Worm (Caenorhabditis elegans) whole organism, L2 larva: Measurements from ENCODE around the gene C27B7.2.

Source experiments
- C34F6.9 ChIP-seq: fragments of 150-350 bp; optimal IDR thresholded peaks from 2 replicates; lab custom pipeline; 2014; ENCODE audit warnings: missing biosample characterization, missing genetic modification characterization
- Y55F3AM.14 ChIP-seq: fragments of 200-800 bp; sonication (Bioruptor generic); optimal IDR thresholded peaks from 2 replicates; lab custom pipeline; 2018; ENCODE audit warnings: mild to moderate bottlenecking, missing genetic modification characterization, missing compliant biosample characterization
- ZK546.5 ChIP-seq: sonication (generic microtip); optimal IDR thresholded peaks from 2 replicates; lab custom pipeline; 2017; ENCODE audit warnings: missing biosample characterization, missing genetic modification characterization
- aly-2 ChIP-seq: fragments of 150-350 bp; optimal IDR thresholded peaks from 2 replicates; lab custom pipeline; 2014; ENCODE audit warnings: missing biosample characterization, missing genetic modification characterization
- ama-1 ChIP-seq: fragments of 150-350 bp; optimal IDR thresholded peaks from 2 replicates; lab custom pipeline; 2018; ENCODE audit warnings: inconsistent platforms
- blmp-1 ChIP-seq: sonication (generic microtip); optimal IDR thresholded peaks from 2 replicates; lab custom pipeline; 2017; ENCODE audit warnings: missing genetic modification characterization, mild to moderate bottlenecking, missing compliant biosample characterization, antibody characterized with exemption, moderate library complexity; ENCODE audit not compliant: insufficient read depth
- ceh-16 ChIP-seq: fragments of 150-350 bp; optimal IDR thresholded peaks from 2 replicates; lab custom pipeline; 2014; ENCODE audit warnings: missing biosample characterization, missing genetic modification characterization
- ceh-82 ChIP-seq: fragments of 150-350 bp; optimal IDR thresholded peaks from 2 replicates; lab custom pipeline; 2014; ENCODE audit warnings: missing biosample characterization, missing genetic modification characterization
- crh-2 ChIP-seq: sonication (generic microtip); optimal IDR thresholded peaks from 2 replicates; lab custom pipeline; 2017; ENCODE audit warnings: missing biosample characterization, missing genetic modification characterization
- dmd-4 ChIP-seq: sonication (generic microtip); optimal IDR thresholded peaks from 2 replicates; lab custom pipeline; 2017; ENCODE audit warnings: missing biosample characterization, missing genetic modification characterization
- egl-27 ChIP-seq: sonication (generic microtip); optimal IDR thresholded peaks from 3 replicates; lab custom pipeline; 2017; ENCODE audit warnings: missing biosample characterization, missing genetic modification reagents, missing genetic modification characterization
- elt-1 ChIP-seq: fragments of 150-350 bp; optimal IDR thresholded peaks from 2 replicates; lab custom pipeline; 2014; ENCODE audit warnings: missing biosample characterization, missing genetic modification characterization
- elt-3 ChIP-seq: sonication (generic microtip); optimal IDR thresholded peaks from 2 replicates; lab custom pipeline; 2017; ENCODE audit warnings: missing biosample characterization, missing genetic modification characterization
- fos-1 ChIP-seq: fragments of 150-350 bp; optimal IDR thresholded peaks from 2 replicates; lab custom pipeline; 2014; ENCODE audit warnings: missing biosample characterization, missing genetic modification characterization
- gmeb-1 ChIP-seq: fragments of 150-350 bp; optimal IDR thresholded peaks from 2 replicates; lab custom pipeline; 2014; ENCODE audit warnings: missing biosample characterization, missing genetic modification characterization
- lin-13 ChIP-seq: fragments of 150-350 bp; optimal IDR thresholded peaks from 2 replicates; lab custom pipeline; 2014; ENCODE audit warnings: missing biosample characterization, missing genetic modification reagents, missing genetic modification characterization
- lsy-2 ChIP-seq, 2 experiments: fragments of 150-350 bp in 1 of 2; sonication (generic microtip) in 1 of 2; optimal IDR thresholded peaks; 2 replicates each; lab custom pipeline; 2014 to 2017; ENCODE audit warnings: missing biosample characterization in 2 of 2, missing genetic modification characterization in 2 of 2
- mab-5 ChIP-seq: fragments of 150-350 bp; optimal IDR thresholded peaks from 2 replicates; lab custom pipeline; 2014; ENCODE audit warnings: missing biosample characterization, missing genetic modification characterization
- mbf-1 ChIP-seq: sonication (generic microtip); optimal IDR thresholded peaks from 2 replicates; lab custom pipeline; 2017; ENCODE audit warnings: missing biosample characterization, missing genetic modification characterization
- mdl-1 ChIP-seq, 2 experiments: fragments of 150-350 bp in 1 of 2; sonication (generic microtip) in 1 of 2; optimal IDR thresholded peaks; 2 replicates each; lab custom pipeline; 2017; ENCODE audit warnings: missing biosample characterization in 2 of 2, missing genetic modification characterization in 2 of 2
- nhr-10 ChIP-seq: sonication (generic microtip); optimal IDR thresholded peaks from 2 replicates; lab custom pipeline; 2017; ENCODE audit warnings: missing biosample characterization, missing genetic modification characterization
- nhr-11 ChIP-seq: fragments of 150-350 bp; optimal IDR thresholded peaks from 2 replicates; lab custom pipeline; 2014; ENCODE audit warnings: missing biosample characterization, missing genetic modification characterization
- nhr-12 ChIP-seq: fragments of 150-350 bp; optimal IDR thresholded peaks from 2 replicates; lab custom pipeline; 2014; ENCODE audit warnings: missing biosample characterization, missing genetic modification characterization
- nhr-129 ChIP-seq: fragments of 150-350 bp; optimal IDR thresholded peaks from 2 replicates; lab custom pipeline; 2014; ENCODE audit warnings: missing biosample characterization, missing genetic modification characterization
- nhr-21 ChIP-seq: fragments of 150-350 bp; optimal IDR thresholded peaks from 2 replicates; lab custom pipeline; 2014; ENCODE audit warnings: missing biosample characterization, missing genetic modification characterization
- nhr-23 ChIP-seq: fragments of 150-350 bp; optimal IDR thresholded peaks from 2 replicates; lab custom pipeline; 2014; ENCODE audit warnings: missing biosample characterization, missing genetic modification reagents, missing genetic modification characterization
- nhr-25 ChIP-seq: fragments of 150-350 bp; sonication (generic microtip); optimal IDR thresholded peaks from 3 replicates; lab custom pipeline; 2014; ENCODE audit warnings: missing biosample characterization, missing genetic modification characterization
- nhr-6 ChIP-seq: fragments of 150-350 bp; optimal IDR thresholded peaks from 2 replicates; lab custom pipeline; 2014; ENCODE audit warnings: missing biosample characterization, missing genetic modification characterization
- nhr-77 ChIP-seq: fragments of 150-350 bp; optimal IDR thresholded peaks from 2 replicates; lab custom pipeline; 2014; ENCODE audit warnings: missing biosample characterization, missing genetic modification characterization
- peb-1 ChIP-seq: fragments of 150-350 bp; optimal IDR thresholded peaks from 2 replicates; lab custom pipeline; 2014; ENCODE audit warnings: missing biosample characterization, missing genetic modification characterization
- sem-4 ChIP-seq: fragments of 150-350 bp; optimal IDR thresholded peaks from 2 replicates; lab custom pipeline; 2014; ENCODE audit warnings: missing biosample characterization, missing genetic modification reagents, missing genetic modification characterization
- skn-1 ChIP-seq: sonication (generic microtip); optimal IDR thresholded peaks from 2 replicates; lab custom pipeline; 2017; ENCODE audit warnings: missing biosample characterization, missing genetic modification characterization
- sma-3 ChIP-seq: sonication (generic microtip); optimal IDR thresholded peaks from 2 replicates; lab custom pipeline; 2016; ENCODE audit warnings: missing genetic modification reagents, missing genetic modification characterization, missing compliant biosample characterization
- sma-9 ChIP-seq, 2 experiments: fragments of 150-350 bp in 1 of 2; sonication (generic microtip) in 1 of 2; optimal IDR thresholded peaks; 2 replicates each; lab custom pipeline; 2014 to 2016; ENCODE audit warnings: missing genetic modification characterization in 2 of 2, mild to moderate bottlenecking in 1 of 2, missing biosample characterization in 1 of 2, missing compliant biosample characterization in 1 of 2, missing genetic modification reagents in 1 of 2, moderate library complexity in 1 of 2
- snpc-4 ChIP-seq: fragments of 150-350 bp; optimal IDR thresholded peaks from 2 replicates; lab custom pipeline; 2014; ENCODE audit warnings: missing biosample characterization, missing genetic modification characterization
- unc-39 ChIP-seq: fragments of 150-350 bp; optimal IDR thresholded peaks from 2 replicates; lab custom pipeline; 2014; ENCODE audit warnings: missing biosample characterization, missing genetic modification characterization
- zag-1 ChIP-seq: fragments of 150-350 bp; optimal IDR thresholded peaks from 2 replicates; lab custom pipeline; 2014; ENCODE audit warnings: missing biosample characterization, missing genetic modification characterization
- ztf-1 ChIP-seq: fragments of 200-800 bp; sonication (Bioruptor generic); conservative IDR thresholded peaks from 2 replicates; pipeline ENCODE4 v1.3.6; 2022; ENCODE audit warnings: missing genetic modification characterization, missing compliant biosample characterization

C27B7.2 gene

ce11 chrIV:8866092-8866491 lies 26.6 kb upstream of the C27B7.2 start (continued):
- peak; percentile 75 for TF ChIP-seq blmp-1 (tag; lab: Kevin White, UChicago)

ce11 chrIV:8867562-8867961 lies 25.1 kb upstream of the C27B7.2 start:
- TF ChIP-seq ceh-16 (tag; lab: Kevin White, UChicago) (no peak), ztf-1 (no peak), nhr-10 (no peak), elt-1 (tag; lab: Kevin White, UChicago) (no peak), mab-5 (tag; lab: Kevin White, UChicago) (no peak), ama-1 (no peak), nhr-23 (tag; lab: Kevin White, UChicago) (no peak), mbf-1 (tag; lab: Kevin White, UChicago) (no peak), fos-1 (tag; lab: Kevin White, UChicago) (peak; percentile 23), nhr-77 (no peak), sma-9 (GFP tag; optimal IDR thresholded peaks at IDR 0.05; lab: Kevin White, UChicago) (peak; percentile 44), sma-9 (tag; optimal IDR thresholded peaks at IDR 0.05; lab: Kevin White, UChicago) (no peak), sem-4 (tag; lab: Kevin White, UChicago) (no peak), blmp-1 (tag; lab: Kevin White, UChicago) (no peak), nhr-129 (no peak), ceh-82 (tag; lab: Kevin White, UChicago) (no peak), mdl-1 (tag; optimal IDR thresholded peaks at IDR 0.05; lab: Kevin White, UChicago) (no peak), lsy-2 (tag; optimal IDR thresholded peaks at IDR 0.05; lab: Kevin White, UChicago) (peak in 1 of 2 experiments; percentile 10), nhr-11 (tag; lab: Kevin White, UChicago) (no peak), dmd-4 (no peak), crh-2 (tag; lab: Kevin White, UChicago) (peak; percentile 6), gmeb-1 (no peak)

ce11 chrIV:8869624-8870023 lies 23.0 kb upstream of the C27B7.2 start, which contains the start of gene npp-23:
TSS of gene npp-23 (minus strand) at chrIV:8869679.
- TF ChIP-seq ZK546.5 (tag; lab: Kevin White, UChicago) = no peak
- no peak for TF ChIP-seq skn-1 (tag; lab: Kevin White, UChicago)
- TF ChIP-seq mdl-1 (tag; optimal IDR thresholded peaks at IDR 0.05; lab: Kevin White, UChicago) = no peak
- TF ChIP-seq fos-1 (tag; lab: Kevin White, UChicago) = no peak
- no peak for TF ChIP-seq nhr-25 (tag; lab: Kevin White, UChicago)
- no peak for TF ChIP-seq dmd-4
- no peak for TF ChIP-seq zag-1
- TF ChIP-seq nhr-129 = no peak
- TF ChIP-seq sma-3 (GFP tag; lab: Kevin White, UChicago) = peak; percentile 20
- no peak for TF ChIP-seq nhr-6 (tag; lab: Kevin White, UChicago)
- no peak for TF ChIP-seq unc-39
- TF ChIP-seq elt-1 (tag; lab: Kevin White, UChicago) = no peak
- no peak for TF ChIP-seq elt-3 (tag; lab: Kevin White, UChicago)
- TF ChIP-seq egl-27 = no peak
- no peak for TF ChIP-seq Y55F3AM.14 (GFP tag; lab: Kevin White, UChicago)
- TF ChIP-seq nhr-21 = no peak
- no peak for TF ChIP-seq sma-9 (GFP tag; optimal IDR thresholded peaks at IDR 0.05; lab: Kevin White, UChicago)
- TF ChIP-seq sma-9 (tag; optimal IDR thresholded peaks at IDR 0.05; lab: Kevin White, UChicago) = no peak
- no peak for TF ChIP-seq nhr-12 (tag; lab: Kevin White, UChicago)
- no peak for TF ChIP-seq sem-4 (tag; lab: Kevin White, UChicago)
- TF ChIP-seq nhr-23 (tag; lab: Kevin White, UChicago) = no peak
- TF ChIP-seq gmeb-1 = peak; percentile 94
- no peak for TF ChIP-seq lsy-2 (tag; optimal IDR thresholded peaks at IDR 0.05; lab: Kevin White, UChicago)
- no peak for TF ChIP-seq ceh-16 (tag; lab: Kevin White, UChicago)
- TF ChIP-seq C34F6.9 (tag; lab: Kevin White, UChicago) = no peak
- TF ChIP-seq crh-2 (tag; lab: Kevin White, UChicago) = no peak
- peak; percentile 12 for TF ChIP-seq snpc-4
- TF ChIP-seq aly-2 (tag; lab: Kevin White, UChicago) = no peak
- TF ChIP-seq, all 48 proteins: peak for 3

ce11 chrIV:8872958-8873357 lies 19.7 kb upstream of the C27B7.2 start, which contains the start of gene C09G9.3:
TSS of gene C09G9.3 (minus strand) at chrIV:8873058.
- TF ChIP-seq ztf-1 = no peak
- TF ChIP-seq nhr-77 = no peak
- TF ChIP-seq nhr-129 = no peak
- no peak for TF ChIP-seq nhr-12 (tag; lab: Kevin White, UChicago)
- no peak for TF ChIP-seq mbf-1 (tag; lab: Kevin White, UChicago)
- TF ChIP-seq nhr-21 = no peak
- TF ChIP-seq fos-1 (tag; lab: Kevin White, UChicago) = no peak
- TF ChIP-seq Y55F3AM.14 (GFP tag; lab: Kevin White, UChicago) = no peak
- TF ChIP-seq nhr-11 (tag; lab: Kevin White, UChicago) = no peak
- no peak for TF ChIP-seq lin-13 (GFP tag; lab: Kevin White, UChicago)
- no peak for TF ChIP-seq aly-2 (tag; lab: Kevin White, UChicago)
- TF ChIP-seq dmd-4 = no peak
- TF ChIP-seq nhr-6 (tag; lab: Kevin White, UChicago) = no peak
- no peak for TF ChIP-seq peb-1 (tag; lab: Kevin White, UChicago)
